Fruit fly (Drosophila melanogaster) ovary, adult (tissue): ENCODE results near the gene Vsx1.

Experiments used
- CG17801 ChIP-seq: fragments of 200-800 bp; optimal IDR thresholded peaks from 2 replicates; lab custom pipeline; 2019; ENCODE audit warnings: missing biosample characterization, mild to moderate bottlenecking, missing genetic modification characterization, moderate library complexity; ENCODE audit not compliant: partially characterized antibody

Gene Vsx1

DNA sequence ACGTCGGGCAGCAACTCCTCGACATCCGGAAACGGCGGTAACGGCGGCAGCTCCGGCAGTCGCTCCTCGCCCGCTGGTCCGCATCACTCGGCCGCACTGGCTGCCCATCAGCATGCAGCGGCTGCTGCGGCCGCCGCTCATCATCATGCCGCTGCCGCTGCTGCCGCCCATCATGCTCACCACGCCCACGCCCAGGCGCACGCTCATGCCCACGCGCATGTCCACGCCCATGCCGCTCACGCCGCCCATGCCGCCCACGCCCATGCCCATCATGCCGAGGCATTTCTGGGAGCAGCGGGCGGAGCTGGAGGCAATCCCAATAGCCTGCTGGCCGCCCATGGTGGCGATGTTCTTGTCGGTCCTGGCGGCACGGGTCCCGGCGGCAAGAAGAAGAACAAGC lies 12.3 kb downstream of the Vsx1 start:
- TF ChIP-seq CG17801 = no peak

DNA sequence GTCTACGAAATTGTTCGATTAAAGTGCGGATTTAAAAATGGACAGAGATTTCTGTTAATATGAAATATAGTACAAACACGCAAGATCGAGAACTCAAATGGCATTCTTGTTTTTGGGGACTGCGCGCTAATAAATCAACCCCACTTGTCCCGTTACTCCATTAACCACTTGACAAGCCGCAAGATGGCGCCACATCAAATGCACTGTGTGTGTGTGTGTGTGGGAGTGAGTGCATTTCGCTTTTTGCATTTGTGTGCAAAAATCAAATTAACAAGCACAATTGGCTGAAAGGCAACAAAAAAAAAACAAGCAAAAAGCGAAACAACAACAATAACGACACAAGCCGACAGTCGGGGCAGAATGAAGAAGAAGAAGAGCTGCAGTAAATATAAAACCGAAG lies 13.6 kb downstream of the Vsx1 start:
- TF ChIP-seq CG17801 = no peak

DNA sequence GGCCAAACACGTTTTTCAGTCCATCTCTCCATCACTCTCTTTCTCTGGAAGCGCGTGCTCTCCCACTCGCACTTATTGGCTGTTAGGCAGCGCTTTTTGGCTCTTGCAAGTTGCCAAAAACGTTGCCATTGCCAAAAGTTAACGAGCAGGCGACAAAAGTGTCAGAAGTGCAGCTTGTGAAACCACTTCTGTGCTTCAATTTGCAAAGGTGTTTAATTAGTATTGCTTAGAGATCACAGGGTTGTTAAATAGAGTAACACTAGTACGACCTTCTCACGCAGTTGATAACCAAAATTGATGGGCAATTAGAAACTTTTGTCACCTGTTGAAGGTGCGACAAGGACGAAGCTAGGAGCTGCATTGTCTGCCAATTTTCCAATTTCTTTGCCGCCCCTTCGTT lies 14.4 kb downstream of the Vsx1 start:
- TF ChIP-seq CG17801 = no peak

DNA sequence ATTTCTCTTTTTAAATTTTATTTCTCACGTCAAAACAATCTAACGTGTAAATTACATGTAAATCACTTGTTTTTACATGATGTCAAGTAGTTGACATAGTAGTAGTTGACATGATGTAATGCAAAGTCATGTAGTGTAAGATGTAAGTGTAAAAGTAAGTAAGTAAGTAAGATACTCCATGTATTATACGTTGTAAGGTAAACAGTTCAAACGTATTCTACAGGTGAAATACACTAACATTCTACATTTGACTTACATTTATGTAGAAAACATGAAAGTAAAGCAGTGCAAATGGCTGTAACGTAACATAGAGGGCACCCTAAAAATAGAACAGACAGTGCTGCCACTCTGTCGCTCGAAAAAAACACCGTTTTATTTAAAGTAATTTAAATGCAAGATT lies 18.9 kb downstream of the Vsx1 start:
- TF ChIP-seq CG17801 = no peak

DNA sequence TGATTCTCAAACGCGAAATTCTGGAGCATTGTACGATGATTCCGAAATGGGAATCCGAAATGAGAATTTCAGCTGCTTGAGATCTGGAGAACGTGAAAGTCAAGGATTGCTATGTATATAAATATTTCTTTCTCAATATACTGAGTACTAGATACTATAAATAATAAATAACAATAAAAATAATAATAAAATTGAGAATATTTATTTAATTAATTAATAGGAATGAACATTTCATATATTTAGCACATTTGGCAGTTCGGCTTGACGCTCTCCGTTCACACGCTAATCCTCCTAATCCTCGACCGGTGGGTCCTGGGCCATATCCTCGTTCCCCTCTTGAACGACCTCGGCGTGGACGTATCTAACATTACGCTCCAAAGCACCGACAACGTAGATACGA lies 20.3 kb downstream of the Vsx1 start, which contains the start of gene CG34435:
Gene CG34435, minus strand, starts transcription at position 101 of the 400 bp plus-strand sequence.
- TF ChIP-seq CG17801 = no peak

DNA sequence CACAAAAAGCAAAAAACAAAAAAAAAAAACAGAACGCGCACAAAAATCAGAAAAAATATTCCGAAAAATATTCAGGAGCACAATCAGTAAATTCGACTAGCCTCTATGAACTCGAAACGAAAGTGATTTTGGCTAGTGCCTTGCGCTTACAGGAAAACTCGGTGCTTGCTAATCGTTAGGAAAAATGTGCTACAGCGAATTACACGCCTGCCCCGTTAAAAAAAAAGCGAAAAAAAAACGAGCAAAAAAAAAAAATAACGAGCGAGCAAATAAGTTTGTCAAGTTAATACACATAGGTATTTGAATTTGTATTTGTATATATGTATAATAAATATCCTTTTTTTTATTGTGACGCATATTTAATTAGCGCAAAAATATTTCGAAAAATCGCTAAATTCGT lies 22.2 kb downstream of the Vsx1 start, which contains the start of gene CG34434:
Gene CG34434, minus strand, starts transcription at position 101 of the 400 bp plus-strand sequence.
- TF ChIP-seq CG17801 = no peak

DNA sequence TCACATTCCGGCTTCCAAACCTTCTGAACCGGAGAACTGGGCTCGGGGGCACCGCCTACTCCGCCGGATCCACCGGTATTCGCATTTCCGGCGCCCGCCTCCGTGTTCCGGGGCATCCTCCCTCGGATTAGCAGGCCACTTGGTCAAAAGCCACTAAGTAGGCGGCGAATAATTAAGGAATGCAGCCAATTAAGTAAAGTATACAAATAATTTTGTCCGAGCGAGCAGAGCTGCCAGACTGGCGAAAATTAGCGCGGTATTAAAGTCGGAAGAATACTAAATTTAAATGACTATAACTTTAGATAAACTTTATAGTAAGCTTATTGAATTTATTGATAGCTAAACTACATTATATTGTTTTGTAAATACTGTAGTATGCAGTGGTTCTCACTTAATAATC lies 24.5 kb downstream of the Vsx1 start, which contains the start of gene RhoGAP5A:
Gene RhoGAP5A, minus strand, starts transcription at position 245 of the 400 bp plus-strand sequence.
- no peak for TF ChIP-seq CG17801

DNA sequence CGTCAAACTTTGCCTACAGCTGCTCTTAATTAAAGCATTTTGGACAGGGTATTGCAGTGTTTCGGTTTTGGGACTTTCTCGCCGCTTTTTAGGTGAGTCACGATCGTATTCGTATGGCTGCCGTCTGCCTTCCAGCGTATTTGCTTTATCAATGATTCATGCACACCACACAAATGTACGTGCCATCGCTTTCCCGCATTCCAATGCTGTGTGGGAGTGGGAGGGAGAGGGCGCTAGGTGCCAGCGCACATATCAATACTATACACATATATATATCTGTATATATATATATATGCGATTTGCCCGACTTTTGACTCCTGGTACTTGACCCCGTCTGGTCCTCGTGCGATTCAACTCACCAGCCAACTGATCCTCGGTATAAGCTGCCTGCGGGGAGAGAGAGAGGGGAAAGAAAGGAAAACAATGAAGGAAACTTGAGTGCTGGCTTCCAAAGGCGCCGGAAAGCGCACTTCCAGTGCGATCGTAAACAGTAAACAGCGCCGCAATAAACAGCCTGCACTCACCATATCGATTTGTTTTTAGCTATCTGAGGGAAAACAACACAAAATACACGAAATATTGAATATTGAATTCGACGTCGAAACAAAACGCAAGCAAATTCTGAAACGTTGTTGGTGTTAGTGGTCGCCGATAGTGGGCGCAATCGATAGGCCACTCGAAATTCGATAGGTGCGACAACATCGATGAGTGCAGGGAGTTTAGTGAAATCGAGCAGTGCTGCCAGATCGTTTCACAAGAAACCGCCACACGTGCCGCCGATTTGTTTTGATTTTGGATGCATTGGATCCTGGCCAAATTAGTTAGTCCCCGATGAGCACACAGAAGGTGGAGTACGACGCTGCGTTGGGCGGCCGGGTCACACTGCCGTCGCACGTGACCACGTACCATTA lies 28.1 kb downstream of the Vsx1 start, which contains the start of the genes Mlc-c and Pop1:
Gene Mlc-c, minus strand, starts transcription at position 647 of the 911 bp plus-strand sequence.
Gene Pop1, plus strand, starts transcription at position 756 of the 911 bp plus-strand sequence.
- peak; percentile 21 for TF ChIP-seq CG17801

DNA sequence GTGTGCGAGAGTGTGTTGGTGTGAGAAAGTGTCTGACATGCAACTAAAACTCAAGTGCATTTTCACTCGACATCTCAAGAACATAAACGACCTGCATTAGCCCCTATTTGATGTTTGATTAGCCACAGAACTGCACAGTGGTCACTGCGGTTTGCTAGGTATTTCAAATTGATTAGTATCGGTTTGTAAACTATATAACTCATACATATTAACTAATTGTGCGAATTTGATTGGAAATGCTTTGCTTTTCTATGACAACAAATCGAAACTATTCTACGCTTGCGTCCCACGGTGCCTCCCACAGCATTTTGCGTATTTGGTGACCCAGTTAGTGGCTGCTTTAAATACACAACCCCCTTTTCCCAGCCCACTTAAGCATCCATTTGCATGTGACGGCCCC lies 40.7 kb downstream of the Vsx1 start:
- no peak for TF ChIP-seq CG17801

DNA sequence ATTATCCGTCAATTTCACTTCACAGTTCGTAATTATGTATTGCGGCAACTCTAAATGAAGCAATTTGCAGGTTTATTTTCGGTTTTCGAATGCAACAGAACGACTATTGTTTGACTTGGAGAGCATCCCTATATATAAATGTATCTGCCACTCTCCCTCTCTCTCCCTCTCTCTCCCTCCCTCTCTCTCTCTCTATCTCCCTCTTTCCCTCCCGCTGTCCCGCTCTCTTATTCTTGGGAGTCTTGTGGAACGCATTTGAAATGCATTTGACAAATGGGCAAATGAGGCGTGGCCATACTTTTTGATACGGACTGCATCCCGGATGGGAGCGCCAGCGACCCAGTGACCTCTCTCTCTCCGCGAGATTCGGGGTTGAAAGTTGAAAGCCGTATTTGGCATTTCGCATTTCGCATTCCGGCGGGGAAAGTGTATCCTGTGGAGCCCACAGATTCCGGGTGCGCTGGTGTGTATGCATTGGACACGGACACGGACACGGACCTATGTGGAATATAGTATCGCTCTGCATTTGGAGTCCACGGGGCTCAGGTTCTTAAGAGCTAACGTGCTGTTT lies 42.6 kb downstream of the Vsx1 start:
- TF ChIP-seq CG17801 = no peak

DNA sequence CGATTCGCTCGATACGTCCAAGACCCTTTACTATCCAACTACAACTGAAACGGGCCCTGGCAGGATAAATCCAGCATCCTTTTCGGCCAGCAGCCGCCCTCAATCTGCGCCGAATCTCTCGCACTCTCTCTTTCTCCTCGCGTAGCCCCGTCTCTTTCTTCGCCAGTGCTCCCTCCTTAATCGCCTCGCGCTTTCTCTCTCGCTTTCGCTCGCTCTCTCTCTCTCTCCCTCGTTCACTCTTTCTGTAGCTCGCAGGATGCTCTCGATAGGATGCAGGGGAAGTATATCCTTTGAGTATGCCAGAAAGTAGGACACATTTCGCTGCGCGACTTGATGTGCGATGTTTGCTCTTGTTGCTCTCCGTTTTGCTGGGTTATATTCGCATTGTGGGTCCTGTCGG lies 43.5 kb downstream of the Vsx1 start:
- no peak for TF ChIP-seq CG17801

DNA sequence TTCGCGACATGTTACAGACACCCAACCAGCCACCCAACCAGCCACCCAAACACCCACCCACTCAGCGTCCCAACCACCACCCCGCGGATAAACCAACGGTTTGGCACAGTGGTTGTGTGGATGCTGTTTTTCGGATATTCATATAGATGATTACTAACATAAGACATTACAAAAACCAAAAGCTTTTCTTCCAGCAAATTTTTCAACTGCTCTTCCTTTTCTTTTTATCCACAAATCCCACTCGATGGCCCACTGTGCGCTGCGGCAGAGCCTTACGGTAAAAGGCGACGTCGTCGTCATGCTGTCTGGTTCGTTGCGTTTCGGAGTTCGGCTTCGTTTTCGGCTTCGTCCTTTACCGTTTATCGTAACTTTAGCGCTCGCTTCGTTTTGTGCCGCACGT lies 44.5 kb downstream of the Vsx1 start:
- no peak for TF ChIP-seq CG17801

DNA sequence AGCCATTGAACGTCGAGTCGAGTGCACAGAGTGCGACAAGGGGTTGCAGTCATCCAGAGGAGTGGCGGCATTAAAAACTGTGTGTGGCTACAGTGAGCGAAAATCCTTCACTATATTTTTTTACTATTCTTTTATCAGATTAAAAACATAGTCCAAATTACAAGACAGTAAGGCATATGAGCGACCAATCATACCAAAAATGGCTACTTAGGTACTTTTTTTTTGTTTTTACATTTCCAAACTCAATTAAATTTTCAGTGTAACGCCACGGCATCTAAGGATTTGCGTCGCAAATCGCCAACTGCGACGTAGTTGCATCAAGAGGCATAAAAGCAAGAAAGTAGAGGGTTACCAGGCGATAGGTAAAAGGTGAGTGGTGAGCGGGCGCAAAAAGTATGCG lies 45.0 kb downstream of the Vsx1 start:
- TF ChIP-seq CG17801 = no peak

DNA sequence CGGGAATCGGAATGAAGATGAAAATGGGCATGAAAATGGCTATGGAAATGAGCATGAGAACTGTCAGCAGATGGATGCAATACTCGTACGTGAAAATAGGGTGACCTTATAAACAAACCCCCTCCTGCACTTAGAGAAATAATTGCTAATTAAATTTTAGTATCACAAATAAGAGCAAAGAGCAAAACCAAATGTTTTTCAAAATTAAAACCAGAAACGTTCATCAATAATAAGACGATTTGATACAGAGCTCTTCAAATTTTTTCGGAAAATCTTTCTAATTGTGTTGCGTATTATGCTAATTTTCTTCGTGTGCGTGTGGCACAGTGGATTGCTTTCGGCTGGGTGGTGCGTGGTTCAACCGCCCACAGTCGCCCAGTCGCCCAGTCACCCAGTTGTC lies 52.2 kb downstream of the Vsx1 start:
- TF ChIP-seq CG17801 = no peak

DNA sequence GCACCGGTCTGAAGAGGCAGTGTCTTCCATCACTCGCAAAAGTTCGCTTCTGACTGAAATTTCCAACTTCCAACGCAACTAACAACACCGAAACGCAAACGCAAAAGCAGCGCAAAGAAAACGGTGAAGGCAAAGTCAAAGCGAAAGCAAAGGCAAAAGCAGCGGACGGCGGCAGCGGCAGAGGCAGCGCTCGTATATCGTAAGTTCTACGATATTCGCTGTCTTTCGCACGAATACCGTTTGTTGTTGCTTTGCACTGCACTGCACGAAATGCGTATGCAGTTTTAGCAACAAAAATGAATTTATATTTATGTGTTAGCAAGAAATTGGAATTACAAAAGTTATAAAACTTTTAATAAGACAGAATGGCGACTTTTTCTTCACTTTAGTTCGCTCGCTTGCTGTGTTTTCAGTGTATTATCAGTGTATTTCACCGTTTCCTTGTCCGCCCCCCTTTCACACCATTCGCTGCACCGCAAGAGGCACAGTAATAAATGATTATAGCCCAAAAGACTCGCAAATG lies 54.4 kb downstream of the Vsx1 start, which contains the start of gene OtopLa:
Gene OtopLa, minus strand, starts transcription at position 51 of the 523 bp plus-strand sequence.
- TF ChIP-seq CG17801 = no peak

DNA sequence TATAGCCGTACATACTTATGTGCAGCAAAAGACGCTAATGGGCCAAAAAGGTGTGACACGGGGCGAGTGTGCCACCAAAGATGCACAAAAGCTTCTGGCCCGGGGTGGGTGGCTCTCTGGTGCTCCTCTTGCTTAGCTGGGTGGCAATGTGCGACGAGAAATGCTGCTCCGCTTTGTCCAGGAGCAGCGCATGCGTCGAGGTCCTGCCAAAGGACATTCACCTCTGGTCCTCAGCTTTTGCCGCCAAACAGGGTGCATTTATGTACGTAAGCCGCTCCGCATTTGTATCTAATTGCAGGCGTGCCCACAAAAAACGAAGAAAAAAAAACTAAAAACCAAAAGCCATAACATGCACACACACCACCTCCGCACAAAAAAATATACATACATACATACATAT lies 55.3 kb downstream of the Vsx1 start:
- no peak for TF ChIP-seq CG17801

DNA sequence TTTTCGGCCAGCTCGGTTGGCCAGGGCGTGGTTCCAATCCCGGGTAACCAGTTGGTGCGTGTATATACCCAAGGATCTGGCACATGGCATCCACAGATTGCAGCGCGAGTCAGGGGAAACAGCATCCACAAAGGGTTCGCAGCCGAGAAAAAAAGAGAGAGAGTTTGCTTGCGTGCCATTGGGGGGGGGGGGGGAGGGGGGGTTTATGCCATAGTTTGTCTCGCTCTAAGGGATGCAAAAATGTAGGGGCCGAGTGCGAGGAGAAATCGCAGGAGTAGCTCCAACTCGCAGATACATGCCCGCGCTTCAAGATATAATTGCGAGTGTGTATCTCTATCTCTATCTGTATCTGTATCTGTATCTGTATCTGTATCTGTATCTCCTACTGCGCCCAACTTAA lies 55.9 kb downstream of the Vsx1 start:
- TF ChIP-seq CG17801 = no peak
